Worm (Caenorhabditis elegans) whole organism, young adult: ENCODE data around the gene Y110A2AL.7.

Experiments
- B0019.2 ChIP-seq: fragments of 200-800 bp; sonication (Bioruptor generic); conservative IDR thresholded peaks from 2 replicates; pipeline ENCODE4 v1.3.6; 2022; ENCODE audit warnings: missing genetic modification reagents, missing genetic modification characterization, missing compliant biosample characterization
- B0336.3 ChIP-seq: fragments of 200-800 bp; sonication (Bioruptor generic); IDR thresholded peaks from 2 replicates; pipeline ENCODE4 v1.3.6; 2022; ENCODE audit warnings: missing genetic modification characterization, missing compliant biosample characterization
- C17E4.6 ChIP-seq: fragments of 200-800 bp; sonication (Bioruptor generic); IDR thresholded peaks from 2 replicates; pipeline ENCODE4 v1.3.6; 2022; ENCODE audit warnings: missing genetic modification reagents, missing genetic modification characterization, missing compliant biosample characterization
- K12H6.12 ChIP-seq: fragments of 200-800 bp; sonication (Bioruptor generic); optimal IDR thresholded peaks from 2 replicates; lab custom pipeline; 2018; ENCODE audit warnings: mild to moderate bottlenecking, missing genetic modification characterization, missing compliant biosample characterization
- Y95B8A.8 ChIP-seq: fragments of 200-800 bp; sonication (Bioruptor generic); IDR thresholded peaks from 2 replicates; pipeline ENCODE4 v1.3.6; 2022; ENCODE audit warnings: missing genetic modification reagents, missing genetic modification characterization, missing compliant biosample characterization
- ama-1 ChIP-seq, 3 experiments: fragments of 150-350 bp in 1 of 3; sonication (generic microtip) in 2 of 3; optimal IDR thresholded peaks; 2 replicates each; lab custom pipeline; 2014 to 2018; ENCODE audit warnings: missing biosample characterization in 2 of 3, missing genetic modification characterization in 2 of 3, missing genetic modification reagents in 2 of 3
- aptf-2 ChIP-seq: fragments of 200-800 bp; sonication (Bioruptor generic); conservative IDR thresholded peaks from 2 replicates; pipeline ENCODE4 v1.3.6; 2022; ENCODE audit warnings: missing genetic modification reagents, missing genetic modification characterization, missing compliant biosample characterization
- aptf-3 ChIP-seq: fragments of 200-800 bp; sonication (Bioruptor generic); IDR thresholded peaks from 2 replicates; pipeline ENCODE4 v1.3.6; 2022; ENCODE audit warnings: missing genetic modification characterization, missing compliant biosample characterization
- atf-7 ChIP-seq: sonication (generic microtip); optimal IDR thresholded peaks from 2 replicates; lab custom pipeline; 2017; ENCODE audit warnings: mild to moderate bottlenecking, missing genetic modification characterization, missing compliant biosample characterization
- athp-1 ChIP-seq: sonication (generic microtip); optimal IDR thresholded peaks from 2 replicates; lab custom pipeline; 2017; ENCODE audit warnings: mild to moderate bottlenecking, missing genetic modification characterization, missing compliant biosample characterization
- ccch-3 ChIP-seq: fragments of 200-800 bp; sonication (Bioruptor generic); optimal IDR thresholded peaks from 2 replicates; lab custom pipeline; 2018; ENCODE audit warnings: mild to moderate bottlenecking, missing genetic modification characterization, missing compliant biosample characterization
- ceh-27 ChIP-seq: fragments of 200-800 bp; sonication (Bioruptor generic); optimal IDR thresholded peaks from 2 replicates; lab custom pipeline; 2018; ENCODE audit warnings: mild to moderate bottlenecking, missing genetic modification characterization, moderate library complexity, missing compliant biosample characterization
- ceh-79 ChIP-seq: sonication (generic microtip); optimal IDR thresholded peaks from 2 replicates; lab custom pipeline; 2017; ENCODE audit warnings: mild to moderate bottlenecking, missing genetic modification characterization, missing compliant biosample characterization
- chd-7 ChIP-seq: sonication (generic microtip); optimal IDR thresholded peaks from 2 replicates; lab custom pipeline; 2016; ENCODE audit warnings: mild to moderate bottlenecking, missing genetic modification characterization, moderate library complexity, missing compliant biosample characterization
- dox-1 ChIP-seq: fragments of 200-800 bp; sonication (Bioruptor generic); IDR thresholded peaks from 2 replicates; pipeline ENCODE4 v1.3.6; 2022; ENCODE audit warnings: missing genetic modification reagents, missing genetic modification characterization, missing compliant biosample characterization
- ekl-4 ChIP-seq: fragments of 200-800 bp; sonication (Bioruptor generic); IDR thresholded peaks from 2 replicates; pipeline ENCODE4 v1.3.6; 2022; ENCODE audit warnings: missing genetic modification reagents, missing genetic modification characterization, missing compliant biosample characterization
- ets-4 ChIP-seq: fragments of 200-800 bp; sonication (Bioruptor generic); optimal IDR thresholded peaks from 2 replicates; lab custom pipeline; 2018; ENCODE audit warnings: mild to moderate bottlenecking, missing genetic modification characterization, missing compliant biosample characterization
- gei-17 ChIP-seq: fragments of 200-800 bp; sonication (Bioruptor generic); optimal IDR thresholded peaks from 2 replicates; lab custom pipeline; 2018; ENCODE audit warnings: mild to moderate bottlenecking, missing genetic modification characterization, missing compliant biosample characterization
- hlh-26 ChIP-seq: fragments of 200-800 bp; sonication (Bioruptor generic); conservative IDR thresholded peaks from 2 replicates; pipeline ENCODE4 v1.3.6; 2022; ENCODE audit warnings: missing genetic modification reagents, missing genetic modification characterization, missing compliant biosample characterization
- hmg-1.2 ChIP-seq: fragments of 200-800 bp; sonication (Bioruptor generic); IDR thresholded peaks from 2 replicates; pipeline ENCODE4 v1.3.6; 2022; ENCODE audit warnings: missing genetic modification reagents, missing genetic modification characterization, missing compliant biosample characterization
- lag-1 ChIP-seq: fragments of 200-800 bp; sonication (Bioruptor generic); IDR thresholded peaks from 2 replicates; pipeline ENCODE4 v1.3.6; 2022; ENCODE audit warnings: missing genetic modification reagents, missing genetic modification characterization, missing compliant biosample characterization
- let-526 ChIP-seq: fragments of 200-800 bp; sonication (Bioruptor generic); IDR thresholded peaks from 2 replicates; pipeline ENCODE4 v1.3.6; 2022; ENCODE audit warnings: missing genetic modification reagents, missing genetic modification characterization, missing compliant biosample characterization
- let-607 ChIP-seq, 2 experiments: fragments of 200-800 bp in 1 of 2; sonication (Bioruptor generic) in 1 of 2; sonication (generic microtip) in 1 of 2; optimal IDR thresholded peaks; 2 replicates each; lab custom pipeline; 2016 to 2018; ENCODE audit warnings: mild to moderate bottlenecking in 2 of 2, missing compliant biosample characterization in 2 of 2, missing genetic modification characterization in 2 of 2, moderate library complexity in 2 of 2, missing genotype in 1 of 2
- lin-26 ChIP-seq: fragments of 200-800 bp; sonication (Bioruptor generic); IDR thresholded peaks from 2 replicates; pipeline ENCODE4 v1.3.6; 2022; ENCODE audit warnings: missing genetic modification reagents, missing genetic modification characterization, missing compliant biosample characterization
- lin-35 ChIP-seq, 3 experiments: fragments of 150-350 bp in 2 of 3; sonication (generic microtip) in 1 of 3; optimal IDR thresholded peaks; 2 replicates each; lab custom pipeline; 2014 to 2018; ENCODE audit warnings: missing biosample characterization in 3 of 3, missing genetic modification characterization in 3 of 3, missing genetic modification reagents in 3 of 3
- lsl-1 ChIP-seq: fragments of 200-800 bp; sonication (Bioruptor generic); optimal IDR thresholded peaks from 2 replicates; lab custom pipeline; 2018; ENCODE audit warnings: mild to moderate bottlenecking, missing genetic modification characterization, moderate library complexity, missing compliant biosample characterization
- lsy-27 ChIP-seq: sonication (generic microtip); optimal IDR thresholded peaks from 2 replicates; lab custom pipeline; 2017; ENCODE audit warnings: missing genetic modification characterization, mild to moderate bottlenecking, missing compliant biosample characterization, antibody characterized with exemption, missing genotype, borderline replicate concordance; ENCODE audit not compliant: insufficient read depth
- madf-10 ChIP-seq: sonication (generic microtip); optimal IDR thresholded peaks from 2 replicates; lab custom pipeline; 2016; ENCODE audit warnings: mild to moderate bottlenecking, missing genetic modification characterization, missing compliant biosample characterization
- madf-6 ChIP-seq: fragments of 200-800 bp; sonication (Bioruptor generic); IDR thresholded peaks from 2 replicates; pipeline ENCODE4 v1.3.6; 2022; ENCODE audit warnings: missing genetic modification reagents, missing genetic modification characterization, missing compliant biosample characterization
- madf-8 ChIP-seq: fragments of 200-800 bp; sonication (Bioruptor generic); conservative IDR thresholded peaks from 2 replicates; pipeline ENCODE4 v1.3.6; 2022; ENCODE audit warnings: missing genetic modification reagents, missing genetic modification characterization, missing compliant biosample characterization
- nhr-120 ChIP-seq: fragments of 200-800 bp; sonication (Bioruptor generic); IDR thresholded peaks from 2 replicates; pipeline ENCODE4 v1.3.6; 2022; ENCODE audit warnings: missing genetic modification characterization, missing compliant biosample characterization
- nhr-179 ChIP-seq: sonication (generic microtip); optimal IDR thresholded peaks from 2 replicates; lab custom pipeline; 2016; ENCODE audit warnings: mild to moderate bottlenecking, missing genetic modification characterization, missing compliant biosample characterization
- nhr-80 ChIP-seq: sonication (generic microtip); optimal IDR thresholded peaks from 2 replicates; lab custom pipeline; 2016; ENCODE audit warnings: missing genetic modification characterization, missing compliant biosample characterization
- rec-8 ChIP-seq, 2 experiments: sonication (generic microtip); optimal IDR thresholded peaks; 2 replicates each; lab custom pipeline; 2016; ENCODE audit warnings: mild to moderate bottlenecking in 2 of 2, missing genetic modification characterization in 2 of 2, missing genetic modification reagents in 2 of 2, missing genotype in 2 of 2, missing biosample characterization in 1 of 2, missing compliant biosample characterization in 1 of 2, moderate library complexity in 1 of 2
- repo-1 ChIP-seq: sonication (generic microtip); optimal IDR thresholded peaks from 2 replicates; lab custom pipeline; 2017; ENCODE audit warnings: mild to moderate bottlenecking, missing genetic modification characterization, missing compliant biosample characterization
- rpc-1 ChIP-seq, 2 experiments: fragments of 150-350 bp in 1 of 2; sonication (generic microtip) in 1 of 2; optimal IDR thresholded peaks; 2 replicates each; lab custom pipeline; 2014 to 2018; ENCODE audit warnings: missing biosample characterization in 1 of 2, missing genetic modification characterization in 1 of 2, missing genetic modification reagents in 1 of 2, missing genotype in 1 of 2
- sdz-38 ChIP-seq: sonication (generic microtip); optimal IDR thresholded peaks from 2 replicates; lab custom pipeline; 2016; ENCODE audit warnings: missing genotype, missing genetic modification characterization, missing compliant biosample characterization
- snpc-1.1 ChIP-seq: sonication (generic microtip); optimal IDR thresholded peaks from 2 replicates; lab custom pipeline; 2017; ENCODE audit warnings: missing genetic modification characterization, mild to moderate bottlenecking, missing compliant biosample characterization, antibody characterized with exemption, moderate library complexity, missing genotype, missing genetic modification reagents; ENCODE audit not compliant: insufficient read depth
- snpc-3.4 ChIP-seq: sonication (generic microtip); optimal IDR thresholded peaks from 2 replicates; lab custom pipeline; 2017; ENCODE audit warnings: missing genetic modification characterization, mild to moderate bottlenecking, missing compliant biosample characterization, antibody characterized with exemption, moderate library complexity, missing genotype, missing genetic modification reagents
- tbx-9 ChIP-seq: sonication (generic microtip); optimal IDR thresholded peaks from 2 replicates; lab custom pipeline; 2016; ENCODE audit warnings: borderline replicate concordance, missing genetic modification characterization, inconsistent platforms, missing compliant biosample characterization
- tlf-1 ChIP-seq: fragments of 200-800 bp; sonication (Bioruptor generic); optimal IDR thresholded peaks from 2 replicates; lab custom pipeline; 2018; ENCODE audit warnings: mild to moderate bottlenecking, missing genetic modification characterization, missing compliant biosample characterization
- ztf-22 ChIP-seq: fragments of 200-800 bp; sonication (Bioruptor generic); optimal IDR thresholded peaks from 2 replicates; lab custom pipeline; 2018; ENCODE audit warnings: mild to moderate bottlenecking, missing genetic modification characterization, moderate library complexity, missing compliant biosample characterization
- ztf-25 ChIP-seq: fragments of 200-800 bp; sonication (Bioruptor generic); IDR thresholded peaks from 2 replicates; pipeline ENCODE4 v1.3.6; 2022; ENCODE audit warnings: missing genetic modification reagents, missing genetic modification characterization, missing compliant biosample characterization
- ztf-28 ChIP-seq: fragments of 200-800 bp; sonication (Bioruptor generic); IDR thresholded peaks from 2 replicates; pipeline ENCODE4 v1.3.6; 2022; ENCODE audit warnings: missing genetic modification reagents, missing genetic modification characterization, missing compliant biosample characterization

Gene Y110A2AL.7

ce11 chrII:2843088-2843487 lies at the start of gene Y110A2AL.7:
Gene Y110A2AL.7 (minus strand): TSS chrII:2843188.
- TF ChIP-seq ama-1 (optimal IDR thresholded peaks at IDR 0.05; lab: Kevin White, UChicago) = no peak
- TF ChIP-seq ama-1 (GFP tag; optimal IDR thresholded peaks at IDR 0.05; lab: Kevin White, UChicago) = no peak
- no peak for TF ChIP-seq B0019.2 (GFP tag; lab: Robert Waterston, UW)
- no peak for TF ChIP-seq let-607 (tag; optimal IDR thresholded peaks at IDR 0.05; lab: Kevin White, UChicago)
- TF ChIP-seq nhr-80 (tag; lab: Kevin White, UChicago) = no peak
- TF ChIP-seq tlf-1 (GFP tag; lab: Kevin White, UChicago) = no peak
- no peak for TF ChIP-seq ets-4 (GFP tag; lab: Kevin White, UChicago)
- TF ChIP-seq lin-35 (GFP tag; optimal IDR thresholded peaks at IDR 0.05; lab: Kevin White, UChicago) = no peak
- no peak for TF ChIP-seq ztf-22 (GFP tag; lab: Kevin White, UChicago)
- TF ChIP-seq repo-1 = no peak
- TF ChIP-seq ztf-25 = no peak
- TF ChIP-seq nhr-179 = no peak

- TF ChIP-seq ceh-79 (tag; lab: Kevin White, UChicago) (peak; percentile 59), rpc-1 (optimal IDR thresholded peaks at IDR 0.05; lab: Kevin White, UChicago) (no peak), rpc-1 (tag; optimal IDR thresholded peaks at IDR 0.05; lab: Kevin White, UChicago) (no peak), K12H6.12 (tag; lab: Kevin White, UChicago) (peak; percentile 82), ceh-27 (GFP tag; lab: Kevin White, UChicago) (peak; percentile 96), hlh-26 (GFP tag; lab: Robert Waterston, UW) (no peak), snpc-3.4 (tag; lab: Kevin White, UChicago) (peak; percentile 31), ets-4 (GFP tag; lab: Kevin White, UChicago) (no peak), sdz-38 (tag; lab: Kevin White, UChicago) (no peak), madf-8 (peak; percentile 65), let-526 (GFP tag; lab: Robert Waterston, UW) (peak; percentile 91), lin-26 (GFP tag; lab: Robert Waterston, UW) (peak; percentile 66), B0019.2 (GFP tag; lab: Robert Waterston, UW) (peak; percentile 63; the same call in 1 of the 2 replicates), madf-6 (GFP tag; lab: Robert Waterston, UW) (peak; percentile 83), snpc-1.1 (tag; lab: Kevin White, UChicago) (peak; percentile 17), gei-17 (GFP tag; lab: Kevin White, UChicago) (no peak), atf-7 (tag; lab: Kevin White, UChicago) (peak; percentile 68), lsl-1 (GFP tag; lab: Kevin White, UChicago) (peak; percentile 73), aptf-2 (GFP tag; lab: Robert Waterston, UW) (peak; percentile 75; the same call in 1 of the 2 replicates), lsy-27 (tag; lab: Kevin White, UChicago) (no peak), B0336.3 (peak; percentile 85), ekl-4 (GFP tag; lab: Robert Waterston, UW) (peak; percentile 68), rec-8 (tag; optimal IDR thresholded peaks at IDR 0.05; lab: Kevin White, UChicago) (peak; percentile 28 to 56), Y95B8A.8 (GFP tag; lab: Robert Waterston, UW) (peak; percentile 77), dox-1 (GFP tag; lab: Robert Waterston, UW) (peak; percentile 94), madf-10 (tag; lab: Kevin White, UChicago) (peak; percentile 69), athp-1 (tag; lab: Kevin White, UChicago) (peak; percentile 95), ccch-3 (GFP tag; lab: Kevin White, UChicago) (peak; percentile 93), lag-1 (no peak), tbx-9 (no peak), ztf-28 (GFP tag; lab: Robert Waterston, UW) (peak; percentile 93), C17E4.6 (GFP tag; lab: Robert Waterston, UW) (0 out of 2 replicates have a peak, but pooled peaks have one; percentile 37), chd-7 (tag; lab: Kevin White, UChicago) (peak; percentile 86), aptf-3 (GFP tag; lab: Robert Waterston, UW) (no peak), nhr-120 (GFP tag; lab: Robert Waterston, UW) (no peak), hmg-1.2 (GFP tag; lab: Robert Waterston, UW) (peak; percentile 58)
Measured at ce11 chrII:2888957-2889630, 46.1 kb upstream of the Y110A2AL.7 start, which contains the start of gene pinn-1. Gene pinn-1 (minus strand): TSS chrII:2889007.
